Fruit fly (Drosophila melanogaster): Measurements from ENCODE around the gene CG14312.

CG14312 gene

dm6 chr3R:18295262-18295944, 12.1 kb upstream of the CG14312 start:
- peak; percentile 22 for TF ChIP-seq CG30403 (GFP tag; optimal IDR thresholded peaks at IDR 0.05)
- peak; percentile 26 for TF ChIP-seq lab (GFP tag; optimal IDR thresholded peaks at IDR 0.05)
- peak; percentile 5 for TF ChIP-seq PHDP (tag; optimal IDR thresholded peaks at IDR 0.05)
- TF ChIP-seq mld (GFP tag; IDR thresholded peaks at IDR 0.05; ENCODE audit: partially characterized antibody): 0 out of 3 replicates have a peak, but pooled peaks have one; percentile 53
- peak; percentile 21 for TF ChIP-seq CG2712 (tag; optimal IDR thresholded peaks at IDR 0.05)
- TF ChIP-seq CG12659 (GFP tag; optimal IDR thresholded peaks at IDR 0.05): peak; percentile 14
- TF ChIP-seq Hr51 (GFP tag; optimal IDR thresholded peaks at IDR 0.05): peak in 1 of 2 experiments; percentile 63
- no peak for TF ChIP-seq CG13296 (GFP tag; optimal IDR thresholded peaks at IDR 0.05)
- TF ChIP-seq Hsf (GFP tag; optimal IDR thresholded peaks at IDR 0.05): peak; percentile 5
- TF ChIP-seq inv (GFP tag; IDR thresholded peaks at IDR 0.05; ENCODE audit: partially characterized antibody): peak; percentile 9; the same call in 1 of the 2 replicates
- TF ChIP-seq tna (GFP tag; IDR thresholded peaks at IDR 0.05; ENCODE audit: partially characterized antibody): peak; percentile 62
- TF ChIP-seq grau (tag; optimal IDR thresholded peaks at IDR 0.05): peak; percentile 23
- no peak for TF ChIP-seq ttk (GFP tag; IDR thresholded peaks at IDR 0.05)
- TF ChIP-seq NC2β (GFP tag; optimal IDR thresholded peaks at IDR 0.05): no peak
- TF ChIP-seq psq (GFP tag; optimal IDR thresholded peaks at IDR 0.05): no peak
- TF ChIP-seq CG18262 (tag; optimal IDR thresholded peaks at IDR 0.05): peak; percentile 22
- peak; percentile 58; the same call in 2 of the 3 replicates for TF ChIP-seq dysf (GFP tag; IDR thresholded peaks at IDR 0.05)
- peak; percentile 1 for TF ChIP-seq unpg (GFP tag; optimal IDR thresholded peaks at IDR 0.05)
- peak; percentile 43; the same call in 2 of the 3 replicates for TF ChIP-seq row (GFP tag; IDR thresholded peaks at IDR 0.05)
- TF ChIP-seq HHEX (GFP tag; optimal IDR thresholded peaks at IDR 0.05): no peak
- no peak for TF ChIP-seq CG1602 (GFP tag; optimal IDR thresholded peaks at IDR 0.05)
- peak; percentile 66 for TF ChIP-seq sens (GFP tag)
- TF ChIP-seq CG17361 (GFP tag; IDR thresholded peaks at IDR 0.05): peak; percentile 45; the same call in 2 of the 3 replicates
- peak; percentile 24 for TF ChIP-seq CG7839 (tag; optimal IDR thresholded peaks at IDR 0.05)
- TF ChIP-seq CG12219 (GFP tag; optimal IDR thresholded peaks at IDR 0.05): peak; percentile 16
- peak; percentile 28 for TF ChIP-seq CG2678 (tag; optimal IDR thresholded peaks at IDR 0.05)
- peak; percentile 61 for TF ChIP-seq Sox102F (GFP tag; optimal IDR thresholded peaks at IDR 0.05)
- TF ChIP-seq phol (tag; optimal IDR thresholded peaks at IDR 0.05): peak; percentile 18
- TF ChIP-seq hb (GFP tag; IDR thresholded peaks at IDR 0.05; ENCODE audit: partially characterized antibody): peak; percentile 58; the same call in 1 of the 3 replicates
- no peak for TF ChIP-seq tio (GFP tag; optimal IDR thresholded peaks at IDR 0.05)
- peak; percentile 26 for TF ChIP-seq CG17385 (GFP tag; optimal IDR thresholded peaks at IDR 0.05)
- peak; percentile 67 for TF ChIP-seq nerfin-2 (GFP tag; IDR thresholded peaks at IDR 0.05; ENCODE audit: partially characterized antibody)
- peak; percentile 8; the same call in 1 of the 2 replicates for TF ChIP-seq CG13287 (GFP tag; IDR thresholded peaks at IDR 0.05; ENCODE audit: partially characterized antibody)
- TF ChIP-seq CG10267 (tag; optimal IDR thresholded peaks at IDR 0.05): peak; percentile 8
- TF ChIP-seq Drgx (GFP tag; IDR thresholded peaks at IDR 0.05): 0 out of 2 replicates have a peak, but pooled peaks have one; percentile 20
- TF ChIP-seq HLH4C (GFP tag; IDR thresholded peaks at IDR 0.05; ENCODE audit: partially characterized antibody): peak; percentile 59
- TF ChIP-seq Nf-YC (tag; optimal IDR thresholded peaks at IDR 0.05): peak; percentile 21
- TF ChIP-seq CG3281 (GFP tag; optimal IDR thresholded peaks at IDR 0.05): no peak
- TF ChIP-seq sr (GFP tag; IDR thresholded peaks at IDR 0.05): no peak
- TF ChIP-seq corto (GFP tag; optimal IDR thresholded peaks at IDR 0.05): no peak
- no peak for TF ChIP-seq CG34422 (GFP tag; IDR thresholded peaks at IDR 0.05)
- peak; percentile 59; the same call in 2 of the 3 replicates for TF ChIP-seq CG6791 (GFP tag; IDR thresholded peaks at IDR 0.05; ENCODE audit: partially characterized antibody)
- TF ChIP-seq CG7963 (GFP tag; IDR thresholded peaks at IDR 0.05; ENCODE audit: partially characterized antibody): peak; percentile 52; the same call in 1 of the 3 replicates
- no peak for TF ChIP-seq sens-2 (GFP tag; IDR thresholded peaks at IDR 0.05)
- TF ChIP-seq dmrt99B (tag; optimal IDR thresholded peaks at IDR 0.05): peak; percentile 28
- TF ChIP-seq CG16863 (GFP tag; optimal IDR thresholded peaks at IDR 0.05): no peak
- TF ChIP-seq Oli (tag; optimal IDR thresholded peaks at IDR 0.05): peak; percentile 38
